Worm (Caenorhabditis elegans): Measurements from ENCODE around the gene C05D11.13.

Gene C05D11.13

DNA sequence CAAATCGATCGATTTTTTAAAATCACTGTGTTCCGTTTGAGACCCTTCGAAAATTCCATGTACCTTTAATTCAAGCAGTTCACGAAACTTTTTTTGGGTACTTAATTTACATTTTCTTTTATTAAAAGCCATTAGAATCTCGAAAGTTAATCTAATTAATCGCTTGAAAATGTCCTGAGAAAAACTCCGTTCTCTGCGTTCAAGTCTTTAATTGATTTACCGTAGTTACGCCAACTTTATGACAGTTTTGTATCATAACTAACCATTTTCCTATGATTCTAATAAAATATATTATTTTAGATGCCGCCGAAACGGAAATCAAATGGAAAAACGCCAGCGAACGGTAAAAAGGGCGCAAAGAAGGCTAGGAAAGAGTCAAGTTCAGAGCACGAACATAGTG, 9.8 kb upstream of the C05D11.13 start, which contains the start of gene jhdm-1:
TSS of gene jhdm-1 (plus strand) at position 301 of the 400 bp plus-strand sequence.
- TF ChIP-seq pes-1 (GFP tag; IDR thresholded peaks at IDR 0.05) = no peak
- TF ChIP-seq sea-1 (GFP tag; conservative IDR thresholded peaks at IDR 0.05) = no peak
- no peak for TF ChIP-seq ama-1 (optimal IDR thresholded peaks at IDR 0.05)

DNA sequence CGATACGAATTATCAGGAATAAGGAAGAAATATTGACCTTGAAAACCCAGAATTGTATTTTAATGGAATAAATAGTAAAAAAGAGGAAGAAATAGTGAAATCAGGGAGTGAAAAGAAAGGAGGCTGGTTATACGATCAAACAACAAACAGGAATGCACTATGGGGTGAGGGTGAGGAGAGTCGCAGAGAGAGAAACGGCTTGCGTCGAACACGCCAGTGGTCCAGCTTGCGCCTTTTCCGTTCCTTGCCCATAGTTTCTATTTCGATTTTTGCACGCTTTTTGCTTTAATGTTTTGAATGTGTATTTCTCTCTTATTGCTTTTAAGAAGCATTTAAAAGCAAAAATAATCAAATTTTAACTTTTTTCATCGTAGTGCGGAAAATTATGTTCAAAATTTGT, 9.3 kb upstream of the C05D11.13 start:
- TF ChIP-seq flt-1 (GFP tag; IDR thresholded peaks at IDR 0.05) (0 out of 2 replicates have a peak, but pooled peaks have one; percentile 42), B0310.2 (tag; optimal IDR thresholded peaks at IDR 0.05) (peak; percentile 39), hmbx-1 (tag; optimal IDR thresholded peaks at IDR 0.05) (no peak), hnd-1 (tag; optimal IDR thresholded peaks at IDR 0.05) (peak; percentile 28), tbx-37 (GFP tag; conservative IDR thresholded peaks at IDR 0.05) (0 out of 2 replicates have a peak, but pooled peaks have one; percentile 46), aly-1 (tag; optimal IDR thresholded peaks at IDR 0.05) (no peak), pes-1 (GFP tag; IDR thresholded peaks at IDR 0.05) (peak; percentile 70), hmg-4 (GFP tag; optimal IDR thresholded peaks at IDR 0.05) (peak; percentile 62), ceh-13 (GFP tag; optimal IDR thresholded peaks at IDR 0.05) (no peak), tbx-11 (GFP tag; IDR thresholded peaks at IDR 0.05) (peak; percentile 38; the same call in 1 of the 2 replicates), scrt-1 (GFP tag; IDR thresholded peaks at IDR 0.05) (no peak), tra-4 (tag; optimal IDR thresholded peaks at IDR 0.05) (no peak), ets-7 (tag; optimal IDR thresholded peaks at IDR 0.05) (peak; percentile 65), ceh-36 (tag; optimal IDR thresholded peaks at IDR 0.05) (peak; percentile 37), ama-1 (optimal IDR thresholded peaks at IDR 0.05) (no peak), F13C5.2 (tag; optimal IDR thresholded peaks at IDR 0.05) (peak; percentile 83), sea-1 (GFP tag; conservative IDR thresholded peaks at IDR 0.05) (peak; percentile 64; the same call in 1 of the 2 replicates)

DNA sequence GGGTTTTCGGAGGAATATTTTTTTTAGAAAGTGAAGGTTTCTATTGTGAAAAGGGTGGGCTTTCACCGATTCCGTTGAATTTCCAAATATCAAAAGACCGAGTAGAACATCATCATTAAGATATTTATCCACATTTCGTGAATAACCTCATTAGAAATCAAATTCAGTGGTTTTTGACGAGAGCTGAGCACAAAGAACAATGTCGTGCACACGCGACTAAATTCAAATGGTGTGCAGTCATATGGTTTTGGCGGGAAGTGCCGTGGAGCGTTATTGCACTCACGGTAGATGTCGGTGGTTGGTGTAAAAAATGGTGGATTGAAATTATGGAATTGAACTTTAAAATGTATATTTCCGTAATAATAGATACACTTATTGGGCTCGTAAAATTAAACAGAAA, 8.3 kb upstream of the C05D11.13 start:
- TF ChIP-seq tra-4 (tag; optimal IDR thresholded peaks at IDR 0.05) = no peak
- TF ChIP-seq aly-1 (tag; optimal IDR thresholded peaks at IDR 0.05) = no peak
- TF ChIP-seq sea-1 (GFP tag; conservative IDR thresholded peaks at IDR 0.05) = no peak
- no peak for TF ChIP-seq hmg-4 (GFP tag; optimal IDR thresholded peaks at IDR 0.05)
- TF ChIP-seq tbx-37 (GFP tag; conservative IDR thresholded peaks at IDR 0.05) = no peak
- no peak for TF ChIP-seq ceh-13 (GFP tag; optimal IDR thresholded peaks at IDR 0.05)
- no peak for TF ChIP-seq flt-1 (GFP tag; IDR thresholded peaks at IDR 0.05)
- TF ChIP-seq B0310.2 (tag; optimal IDR thresholded peaks at IDR 0.05) = no peak
- no peak for TF ChIP-seq tbx-11 (GFP tag; IDR thresholded peaks at IDR 0.05)
- TF ChIP-seq hnd-1 (tag; optimal IDR thresholded peaks at IDR 0.05) = no peak
- TF ChIP-seq hmbx-1 (tag; optimal IDR thresholded peaks at IDR 0.05) = no peak
- TF ChIP-seq scrt-1 (GFP tag; IDR thresholded peaks at IDR 0.05) = no peak
- TF ChIP-seq ets-7 (tag; optimal IDR thresholded peaks at IDR 0.05) = no peak
- TF ChIP-seq F13C5.2 (tag; optimal IDR thresholded peaks at IDR 0.05) = no peak
- no peak for TF ChIP-seq pes-1 (GFP tag; IDR thresholded peaks at IDR 0.05)
- TF ChIP-seq ceh-36 (tag; optimal IDR thresholded peaks at IDR 0.05) = no peak

DNA sequence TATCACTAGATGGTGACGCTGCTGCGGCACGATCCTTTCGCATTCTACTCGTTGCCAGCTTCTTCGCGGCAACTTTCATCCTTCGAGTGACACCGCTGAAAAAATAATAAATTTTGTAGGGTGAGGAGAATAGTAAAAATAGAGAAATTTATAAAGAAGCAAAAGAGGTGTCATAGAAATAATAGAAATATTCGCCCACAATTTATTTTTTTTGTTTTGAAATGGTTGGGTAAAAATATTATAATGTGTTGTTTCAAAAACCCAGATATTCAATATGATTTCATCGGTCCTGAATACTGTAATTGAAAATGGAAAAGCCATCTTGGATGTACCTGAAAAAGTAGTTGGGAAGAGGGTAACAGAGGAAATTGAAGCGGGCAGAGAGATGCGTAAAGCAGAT, 7.9 kb upstream of the C05D11.13 start, which contains the start of gene set-1:
TSS of gene set-1 (minus strand) at position 101 of the 400 bp plus-strand sequence.
- TF ChIP-seq F13C5.2 (tag; optimal IDR thresholded peaks at IDR 0.05) (no peak), ama-1 (optimal IDR thresholded peaks at IDR 0.05) (no peak), ceh-13 (GFP tag; optimal IDR thresholded peaks at IDR 0.05) (no peak), tbx-11 (GFP tag; IDR thresholded peaks at IDR 0.05) (no peak), hnd-1 (tag; optimal IDR thresholded peaks at IDR 0.05) (no peak), sea-1 (GFP tag; conservative IDR thresholded peaks at IDR 0.05) (no peak), aly-1 (tag; optimal IDR thresholded peaks at IDR 0.05) (no peak), ceh-36 (tag; optimal IDR thresholded peaks at IDR 0.05) (no peak), hmbx-1 (tag; optimal IDR thresholded peaks at IDR 0.05) (no peak), B0310.2 (tag; optimal IDR thresholded peaks at IDR 0.05) (no peak), hmg-4 (GFP tag; optimal IDR thresholded peaks at IDR 0.05) (no peak), ets-7 (tag; optimal IDR thresholded peaks at IDR 0.05) (no peak), pes-1 (GFP tag; IDR thresholded peaks at IDR 0.05) (no peak), tra-4 (tag; optimal IDR thresholded peaks at IDR 0.05) (no peak), tbx-37 (GFP tag; conservative IDR thresholded peaks at IDR 0.05) (no peak), flt-1 (GFP tag; IDR thresholded peaks at IDR 0.05) (no peak), scrt-1 (GFP tag; IDR thresholded peaks at IDR 0.05) (no peak)

DNA sequence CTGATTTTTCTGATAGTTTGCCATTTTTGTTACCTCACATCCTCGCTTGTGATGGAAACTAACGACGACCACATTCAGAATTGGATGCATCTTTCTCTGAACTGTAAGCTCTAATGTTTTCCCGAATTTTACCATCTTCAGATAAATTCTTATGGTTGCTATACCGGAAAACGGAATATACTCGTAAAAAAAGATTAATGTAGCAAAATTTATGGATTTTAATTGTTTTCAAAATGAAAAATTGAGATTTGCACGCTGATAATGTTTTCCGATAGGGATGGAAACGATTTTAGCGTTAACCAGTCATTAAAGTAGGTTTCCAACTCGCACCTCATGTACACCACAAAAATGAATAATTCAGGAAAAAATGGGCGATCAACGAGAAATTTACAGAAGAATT, 6.2 kb upstream of the C05D11.13 start, which contains the start of gene T26A5.6:
TSS of gene T26A5.6 (minus strand) at position 101 of the 400 bp plus-strand sequence.
- no peak for TF ChIP-seq ama-1 (optimal IDR thresholded peaks at IDR 0.05)
- no peak for TF ChIP-seq sea-1 (GFP tag; conservative IDR thresholded peaks at IDR 0.05)
- no peak for TF ChIP-seq tbx-11 (GFP tag; IDR thresholded peaks at IDR 0.05)
- TF ChIP-seq tra-4 (tag; optimal IDR thresholded peaks at IDR 0.05) = no peak
- TF ChIP-seq flt-1 (GFP tag; IDR thresholded peaks at IDR 0.05) = no peak
- no peak for TF ChIP-seq ceh-13 (GFP tag; optimal IDR thresholded peaks at IDR 0.05)
- no peak for TF ChIP-seq pes-1 (GFP tag; IDR thresholded peaks at IDR 0.05)
- TF ChIP-seq tbx-37 (GFP tag; conservative IDR thresholded peaks at IDR 0.05) = no peak
- no peak for TF ChIP-seq ceh-36 (tag; optimal IDR thresholded peaks at IDR 0.05)
- TF ChIP-seq hmbx-1 (tag; optimal IDR thresholded peaks at IDR 0.05) = no peak
- no peak for TF ChIP-seq hmg-4 (GFP tag; optimal IDR thresholded peaks at IDR 0.05)

DNA sequence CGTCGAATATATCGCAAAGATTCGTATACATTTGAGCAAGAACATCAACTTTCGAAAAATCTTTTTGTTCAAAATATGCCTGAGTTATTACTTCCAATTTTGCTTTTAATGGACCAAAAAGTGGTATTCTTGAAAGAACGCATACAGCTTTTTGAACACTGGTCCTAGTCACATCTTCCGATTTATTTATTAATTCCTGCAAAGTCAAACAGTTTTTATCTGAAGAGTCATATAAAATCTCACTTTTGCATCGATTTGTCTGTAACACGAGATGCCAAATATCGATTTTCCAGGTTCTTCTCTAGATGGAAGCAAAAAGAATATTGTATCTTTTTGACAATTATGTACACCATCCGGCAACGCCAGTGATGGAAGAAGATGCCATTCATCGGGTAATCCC, 5.5 kb upstream of the C05D11.13 start:
- no peak for TF ChIP-seq tbx-37 (GFP tag; conservative IDR thresholded peaks at IDR 0.05)
- no peak for TF ChIP-seq F13C5.2 (tag; optimal IDR thresholded peaks at IDR 0.05)
- no peak for TF ChIP-seq tbx-11 (GFP tag; IDR thresholded peaks at IDR 0.05)
- no peak for TF ChIP-seq aly-1 (tag; optimal IDR thresholded peaks at IDR 0.05)
- peak; percentile 70 for TF ChIP-seq ama-1 (optimal IDR thresholded peaks at IDR 0.05)
- no peak for TF ChIP-seq ets-7 (tag; optimal IDR thresholded peaks at IDR 0.05)
- no peak for TF ChIP-seq hmbx-1 (tag; optimal IDR thresholded peaks at IDR 0.05)
- TF ChIP-seq pes-1 (GFP tag; IDR thresholded peaks at IDR 0.05) = peak; percentile 34; the same call in 1 of the 2 replicates
- TF ChIP-seq hnd-1 (tag; optimal IDR thresholded peaks at IDR 0.05) = no peak
- no peak for TF ChIP-seq hmg-4 (GFP tag; optimal IDR thresholded peaks at IDR 0.05)
- no peak for TF ChIP-seq ceh-13 (GFP tag; optimal IDR thresholded peaks at IDR 0.05)

DNA sequence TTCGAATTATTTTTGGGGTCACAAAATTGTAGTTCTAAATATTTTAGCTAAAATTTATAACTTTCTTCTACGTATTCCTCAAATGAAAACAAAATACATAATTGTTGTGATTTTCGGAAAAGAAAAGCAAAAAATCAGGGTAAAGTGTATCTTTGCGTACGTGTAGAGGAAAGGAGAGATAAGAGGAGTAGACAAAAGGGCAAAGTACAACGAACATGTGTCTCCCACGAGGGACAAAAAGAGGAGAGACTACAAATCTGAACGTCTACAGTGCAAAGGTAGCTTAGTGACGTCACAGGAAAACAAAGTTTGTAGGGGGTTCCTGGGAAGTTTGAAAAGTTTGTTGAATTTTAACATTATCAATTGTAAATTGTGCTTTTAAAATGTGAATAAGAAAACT, 3.1 kb upstream of the C05D11.13 start:
- TF ChIP-seq tbx-11 (GFP tag; IDR thresholded peaks at IDR 0.05) = no peak
- TF ChIP-seq sea-1 (GFP tag; conservative IDR thresholded peaks at IDR 0.05) = 0 out of 2 replicates have a peak, but pooled peaks have one; percentile 30
- TF ChIP-seq F13C5.2 (tag; optimal IDR thresholded peaks at IDR 0.05) = no peak
- TF ChIP-seq aly-1 (tag; optimal IDR thresholded peaks at IDR 0.05) = no peak
